Fruit fly (Drosophila melanogaster): ENCODE results near the gene CG1523.

CG1523 gene

dm6 chr3R:28819555-28820305 is at the start of gene CG1523, which contains the start of gene CG1647:
TSS of gene CG1523 (minus strand) at chr3R:28819668.
TSS of gene CG1647 (plus strand) at chr3R:28820221.
- TF ChIP-seq lz (GFP tag; optimal IDR thresholded peaks at IDR 0.05) (peak; percentile 69), esn (GFP tag; optimal IDR thresholded peaks at IDR 0.05) (peak; percentile 81), Sox102F (GFP tag; optimal IDR thresholded peaks at IDR 0.05) (no peak), CG34406 (GFP tag; optimal IDR thresholded peaks at IDR 0.05) (peak; percentile 71), cyc (GFP tag; optimal IDR thresholded peaks at IDR 0.05) (peak; percentile 51), fkh (GFP tag; optimal IDR thresholded peaks at IDR 0.05) (peak; percentile 69), CG4318 (GFP tag; optimal IDR thresholded peaks at IDR 0.05) (no peak), acj6 (GFP tag; optimal IDR thresholded peaks at IDR 0.05) (no peak), Eip78C (GFP tag) (no peak), CG6854 (GFP tag; optimal IDR thresholded peaks at IDR 0.05) (no peak), Sox14 (GFP tag; optimal IDR thresholded peaks at IDR 0.05) (peak; percentile 83), Ets96B (tag; optimal IDR thresholded peaks at IDR 0.05) (peak; percentile 64), CG10631 (GFP tag; optimal IDR thresholded peaks at IDR 0.05) (peak; percentile 80), Lpt (GFP tag; optimal IDR thresholded peaks at IDR 0.05) (peak; percentile 3), CG9139 (GFP tag; optimal IDR thresholded peaks at IDR 0.05) (no peak), Sox15 (GFP tag; optimal IDR thresholded peaks at IDR 0.05) (peak; percentile 66), spab (GFP tag; optimal IDR thresholded peaks at IDR 0.05) (no peak), eg (GFP tag; IDR thresholded peaks at IDR 0.05) (no peak; the same call in 2 of the 3 replicates), CG3032 (tag; optimal IDR thresholded peaks at IDR 0.05) (peak; percentile 77), CG6163 (GFP tag; IDR thresholded peaks at IDR 0.05) (peak; percentile 63; the same call in 2 of the 3 replicates), CG8119 (GFP tag; IDR thresholded peaks at IDR 0.05) (peak; percentile 70; the same call in 2 of the 3 replicates), Eip93F (GFP tag; optimal IDR thresholded peaks at IDR 0.05) (no peak), CG6276 (GFP tag; optimal IDR thresholded peaks at IDR 0.05) (no peak), Hr4 (GFP tag; optimal IDR thresholded peaks at IDR 0.05) (peak; percentile 73), CG6808 (GFP tag; optimal IDR thresholded peaks at IDR 0.05) (no peak), CG11762 (GFP tag; optimal IDR thresholded peaks at IDR 0.05; ENCODE audit: insufficient read depth) (peak; percentile 57), CG32006 (GFP tag; optimal IDR thresholded peaks at IDR 0.05) (peak; percentile 75), dac (GFP tag; optimal IDR thresholded peaks at IDR 0.05) (no peak), CG11294 (GFP tag; IDR thresholded peaks at IDR 0.05) (peak; percentile 40; the same call in 1 of the 2 replicates), CG8632 (GFP tag; optimal IDR thresholded peaks at IDR 0.05) (peak; percentile 70), salr (GFP tag; optimal IDR thresholded peaks at IDR 0.05) (peak in 1 of 2 experiments; percentile 44), Ets21C (GFP tag; optimal IDR thresholded peaks at IDR 0.05) (no peak), pdm3 (GFP tag; optimal IDR thresholded peaks at IDR 0.05) (no peak), CG11902 (GFP tag; optimal IDR thresholded peaks at IDR 0.05) (no peak), CG31627 (GFP tag; optimal IDR thresholded peaks at IDR 0.05) (peak; percentile 76), CG6792 (GFP tag; optimal IDR thresholded peaks at IDR 0.05) (peak; percentile 74), fd59A (GFP tag; optimal IDR thresholded peaks at IDR 0.05) (peak; percentile 57), Hr39 (GFP tag; optimal IDR thresholded peaks at IDR 0.05) (peak; percentile 76), CG15336 (GFP tag; IDR thresholded peaks at IDR 0.05) (peak; percentile 34; the same call in 1 of the 2 replicates), Gug (GFP tag; IDR thresholded peaks at IDR 0.05) (peak; percentile 53)

Data from whole organism, prepupa.